Fruit fly (Drosophila melanogaster) whole organism: ENCODE data around the gene CG6034.

Experiments
- Dll ChIP-seq: fragments of >200 bp; optimal IDR thresholded peaks from 2 replicates; lab custom pipeline; 2017
- EcR ChIP-seq, 2 experiments: fragments of >200 bp; optimal IDR thresholded peaks; 2 replicates each; lab custom pipeline; 2017; ENCODE audit warnings: missing biosample characterization in 2 of 2, missing genetic modification characterization in 2 of 2, missing genetic modification reagents in 2 of 2
- pan ChIP-seq: fragments of >200 bp; optimal IDR thresholded peaks from 2 replicates; lab custom pipeline; 2017
- psq ChIP-seq: fragments of >200 bp; optimal IDR thresholded peaks from 2 replicates; lab custom pipeline; 2017

DNA sequence AAGACGTTTGTCGTGTGGAACGTTAAGA lies 44.6 kb upstream of the CG6034 start, which contains the start of gene CG42815:
- no peak for TF ChIP-seq psq (lab: Kevin White, UChicago)
- no peak for TF ChIP-seq EcR (GFP tag; optimal IDR thresholded peaks at IDR 0.05; lab: Kevin White, UChicago)
- TF ChIP-seq pan (lab: Kevin White, UChicago) = no peak
- no peak for TF ChIP-seq Dll (lab: Kevin White, UChicago)
